Worm (Caenorhabditis elegans) whole organism, midembryonic: ENCODE data around the gene C52A11.3.

Experiments
- cog-1 ChIP-seq: sonication (generic microtip); optimal IDR thresholded peaks from 2 replicates; lab custom pipeline; 2016; ENCODE audit warnings: missing genetic modification characterization, missing compliant biosample characterization
- flt-1 ChIP-seq: fragments of 200-800 bp; sonication (Bioruptor generic); IDR thresholded peaks from 2 replicates; pipeline ENCODE4 v1.3.6; 2022; ENCODE audit warnings: missing genetic modification characterization, missing compliant biosample characterization
- klf-2 ChIP-seq: fragments of 200-800 bp; sonication (Bioruptor generic); conservative IDR thresholded peaks from 2 replicates; pipeline ENCODE4 v1.3.6; 2022; ENCODE audit warnings: missing genetic modification reagents, missing genetic modification characterization, missing compliant biosample characterization
- med-1 ChIP-seq: sonication (generic microtip); optimal IDR thresholded peaks from 2 replicates; lab custom pipeline; 2017; ENCODE audit warnings: missing genetic modification characterization, mild to moderate bottlenecking, missing compliant biosample characterization, antibody characterized with exemption, missing genetic modification reagents; ENCODE audit not compliant: insufficient read depth
- ztf-23 ChIP-seq: fragments of 200-800 bp; sonication (Bioruptor generic); IDR thresholded peaks from 2 replicates; pipeline ENCODE4 v1.3.6; 2022; ENCODE audit warnings: missing genetic modification reagents, missing genetic modification characterization, missing compliant biosample characterization

ce11 chrII:10707439-10708096, 29.6 kb upstream of the C52A11.3 start:
- TF ChIP-seq flt-1 (GFP tag; lab: Robert Waterston, UW) (no peak), klf-2 (no peak), med-1 (GFP tag; lab: Kevin White, UChicago) (no peak), ztf-23 (no peak), cog-1 (tag; lab: Kevin White, UChicago) (no peak)
